Worm (Caenorhabditis elegans) whole organism, L4/young adult: ENCODE measurements around the gene fkb-1.

Source experiments
- W03F9.2 ChIP-seq: fragments of 150-350 bp; optimal IDR thresholded peaks from 2 replicates; lab custom pipeline; 2014; ENCODE audit warnings: missing biosample characterization, missing genetic modification characterization
- dao-5 ChIP-seq: sonication (generic microtip); optimal IDR thresholded peaks from 2 replicates; lab custom pipeline; 2016; ENCODE audit warnings: missing genotype, missing genetic modification characterization, moderate library complexity, missing compliant biosample characterization
- him-1 ChIP-seq: sonication (generic microtip); optimal IDR thresholded peaks from 2 replicates; lab custom pipeline; 2016; ENCODE audit warnings: missing genotype, missing genetic modification reagents, missing genetic modification characterization, missing compliant biosample characterization

DNA sequence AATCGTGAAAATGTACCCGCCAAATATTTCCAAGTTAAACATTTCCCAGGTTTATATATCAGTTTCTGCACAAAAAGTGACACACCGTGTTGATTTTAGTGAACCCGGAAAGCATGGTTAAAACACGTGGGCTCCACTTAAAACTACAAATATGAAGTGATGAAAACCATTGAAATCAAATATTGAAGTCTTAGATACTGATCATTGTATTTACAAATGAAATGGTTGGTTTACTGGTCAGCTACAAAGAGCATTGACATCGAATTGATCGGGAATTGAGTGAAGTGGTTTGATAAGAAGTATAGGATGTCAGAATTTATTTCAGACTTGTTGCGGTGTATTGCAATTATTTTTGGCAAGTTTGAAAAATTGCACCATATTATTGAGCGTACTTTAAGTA is 7.0 kb upstream of the fkb-1 start, which contains the start of gene hrg-5:
- TF ChIP-seq W03F9.2 (tag; lab: Kevin White, UChicago) (no peak), him-1 (tag; lab: Kevin White, UChicago) (no peak), dao-5 (tag; lab: Kevin White, UChicago) (no peak)
